Worm (Caenorhabditis elegans) whole organism, early embryonic: ENCODE data around the gene sra-8.

Experiments used
- B0310.2 ChIP-seq: sonication (generic microtip); optimal IDR thresholded peaks from 2 replicates; lab custom pipeline; 2016; ENCODE audit warnings: mild to moderate bottlenecking, missing genetic modification characterization, missing compliant biosample characterization
- F13C5.2 ChIP-seq: sonication (generic microtip); optimal IDR thresholded peaks from 2 replicates; lab custom pipeline; 2017; ENCODE audit warnings: mild to moderate bottlenecking, missing genetic modification characterization, inconsistent platforms, missing compliant biosample characterization
- aly-1 ChIP-seq: sonication (generic microtip); optimal IDR thresholded peaks from 2 replicates; lab custom pipeline; 2016; ENCODE audit warnings: missing genetic modification characterization, missing compliant biosample characterization
- ama-1 ChIP-seq: fragments of 150-350 bp; optimal IDR thresholded peaks from 2 replicates; lab custom pipeline; 2014
- ceh-13 ChIP-seq: fragments of 200-800 bp; sonication (Bioruptor generic); optimal IDR thresholded peaks from 2 replicates; lab custom pipeline; 2018; ENCODE audit warnings: mild to moderate bottlenecking, missing genetic modification characterization, missing compliant biosample characterization
- ceh-36 ChIP-seq: sonication (generic microtip); optimal IDR thresholded peaks from 2 replicates; lab custom pipeline; 2016; ENCODE audit warnings: missing genetic modification characterization, inconsistent platforms, missing compliant biosample characterization
- ets-7 ChIP-seq: sonication (generic microtip); optimal IDR thresholded peaks from 2 replicates; lab custom pipeline; 2016; ENCODE audit warnings: missing genotype, missing genetic modification characterization, missing compliant biosample characterization
- flt-1 ChIP-seq: fragments of 200-800 bp; sonication (Bioruptor generic); IDR thresholded peaks from 2 replicates; pipeline ENCODE4 v1.3.6; 2022; ENCODE audit warnings: missing genetic modification characterization, missing compliant biosample characterization
- hmbx-1 ChIP-seq: sonication (generic microtip); optimal IDR thresholded peaks from 2 replicates; lab custom pipeline; 2016; ENCODE audit warnings: mild to moderate bottlenecking, missing genetic modification characterization, missing compliant biosample characterization
- hmg-4 ChIP-seq: fragments of 200-800 bp; sonication (Bioruptor generic); optimal IDR thresholded peaks from 2 replicates; lab custom pipeline; 2018; ENCODE audit warnings: mild to moderate bottlenecking, missing genetic modification characterization, missing compliant biosample characterization
- hnd-1 ChIP-seq: sonication (generic microtip); optimal IDR thresholded peaks from 2 replicates; lab custom pipeline; 2016; ENCODE audit warnings: missing genetic modification characterization, missing compliant biosample characterization
- pes-1 ChIP-seq: fragments of 200-800 bp; sonication (Bioruptor generic); IDR thresholded peaks from 2 replicates; pipeline ENCODE4 v1.3.6; 2022; ENCODE audit warnings: missing genetic modification reagents, missing genetic modification characterization, missing compliant biosample characterization
- scrt-1 ChIP-seq: fragments of 200-800 bp; sonication (Bioruptor generic); IDR thresholded peaks from 2 replicates; pipeline ENCODE4 v1.3.6; 2022; ENCODE audit warnings: missing genetic modification characterization, missing compliant biosample characterization
- sea-1 ChIP-seq: fragments of 200-800 bp; sonication (Bioruptor generic); conservative IDR thresholded peaks from 2 replicates; pipeline ENCODE4 v1.3.6; 2022; ENCODE audit warnings: missing genetic modification characterization, missing compliant biosample characterization
- tbx-11 ChIP-seq: fragments of 200-800 bp; sonication (Bioruptor generic); IDR thresholded peaks from 2 replicates; pipeline ENCODE4 v1.3.6; 2022; ENCODE audit warnings: missing genetic modification characterization, missing compliant biosample characterization
- tbx-37 ChIP-seq: fragments of 200-800 bp; sonication (Bioruptor generic); conservative IDR thresholded peaks from 2 replicates; pipeline ENCODE4 v1.3.6; 2022; ENCODE audit warnings: missing genetic modification reagents, missing genetic modification characterization, missing compliant biosample characterization
- tra-4 ChIP-seq: sonication (generic microtip); optimal IDR thresholded peaks from 2 replicates; lab custom pipeline; 2017; ENCODE audit warnings: missing genetic modification characterization, missing compliant biosample characterization

sra-8 gene

DNA sequence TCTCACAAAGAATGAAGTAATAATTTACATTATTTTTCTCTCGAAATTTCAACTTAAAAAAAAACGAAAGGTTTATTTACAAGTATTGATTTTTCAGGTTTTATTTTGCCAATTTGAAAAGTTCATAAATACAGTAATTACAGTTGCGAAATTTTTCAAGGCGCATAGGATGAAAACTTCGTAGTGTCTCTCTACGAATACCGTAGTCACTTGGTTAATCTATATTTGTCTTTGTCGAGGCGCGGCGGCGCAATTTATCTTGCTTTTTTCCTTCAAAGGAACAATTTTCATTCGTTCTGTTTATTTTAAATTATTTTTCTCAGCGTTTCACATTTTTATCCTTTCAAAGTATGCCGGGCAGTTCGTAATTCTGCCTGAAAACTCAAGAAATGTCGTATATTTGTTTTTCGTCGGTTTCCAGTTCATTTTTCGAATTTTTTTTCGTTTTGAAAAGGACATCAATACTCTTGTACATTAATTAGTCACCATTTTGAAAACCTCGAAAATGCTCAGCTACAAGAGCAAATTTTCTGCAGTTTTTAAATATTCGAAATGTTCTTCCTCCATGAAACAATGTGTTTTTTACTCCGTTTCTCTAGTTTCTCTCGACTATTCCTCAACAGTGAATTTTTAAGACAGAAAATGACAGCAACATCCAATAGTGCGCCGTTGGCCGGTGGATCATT is 13.8 kb upstream of the sra-8 start, which contains the start of gene mex-6:
TSS of gene mex-6 (plus strand) at position 636 of the 686 bp plus-strand sequence.
- TF ChIP-seq tra-4 (tag; lab: Kevin White, UChicago) (no peak), ceh-36 (tag; lab: Kevin White, UChicago) (no peak), aly-1 (no peak), F13C5.2 (tag; lab: Kevin White, UChicago) (no peak), scrt-1 (GFP tag; lab: Robert Waterston, UW) (no peak), sea-1 (GFP tag; lab: Robert Waterston, UW) (no peak), ama-1 (lab: Kevin White, UChicago) (no peak), pes-1 (GFP tag; lab: Robert Waterston, UW) (no peak), tbx-37 (GFP tag; lab: Robert Waterston, UW) (no peak), flt-1 (GFP tag; lab: Robert Waterston, UW) (no peak), hmbx-1 (tag; lab: Kevin White, UChicago) (no peak), hnd-1 (tag; lab: Kevin White, UChicago) (no peak), B0310.2 (tag; lab: Kevin White, UChicago) (no peak), ceh-13 (no peak), tbx-11 (no peak), ets-7 (no peak), hmg-4 (GFP tag; lab: Kevin White, UChicago) (no peak)

DNA sequence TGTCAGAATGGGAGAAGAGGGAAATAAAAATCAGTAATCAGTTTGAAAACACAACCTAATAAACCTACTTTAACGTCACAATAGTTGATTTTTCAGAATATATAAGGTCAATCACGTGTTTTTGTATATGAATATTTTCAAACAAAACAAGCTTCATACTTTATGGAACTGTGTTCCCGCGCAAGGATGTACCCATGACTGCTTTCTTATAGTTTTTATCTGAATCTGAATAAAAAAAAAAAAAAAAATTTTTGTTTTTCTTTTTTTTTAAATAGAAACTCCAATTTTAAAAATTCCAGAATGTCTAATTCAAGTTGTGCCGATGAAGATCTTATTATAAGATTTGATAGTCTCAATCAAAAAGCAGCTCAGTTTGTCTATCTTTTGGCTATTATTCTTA is 9.0 kb upstream of the sra-8 start, which contains the start of gene sra-2:
TSS of gene sra-2 (plus strand) at position 301 of the 400 bp plus-strand sequence.
- no peak for TF ChIP-seq tbx-37 (GFP tag; lab: Robert Waterston, UW)
- no peak for TF ChIP-seq F13C5.2 (tag; lab: Kevin White, UChicago)
- no peak for TF ChIP-seq aly-1
- no peak for TF ChIP-seq hmg-4 (GFP tag; lab: Kevin White, UChicago)
- TF ChIP-seq ets-7: no peak

DNA sequence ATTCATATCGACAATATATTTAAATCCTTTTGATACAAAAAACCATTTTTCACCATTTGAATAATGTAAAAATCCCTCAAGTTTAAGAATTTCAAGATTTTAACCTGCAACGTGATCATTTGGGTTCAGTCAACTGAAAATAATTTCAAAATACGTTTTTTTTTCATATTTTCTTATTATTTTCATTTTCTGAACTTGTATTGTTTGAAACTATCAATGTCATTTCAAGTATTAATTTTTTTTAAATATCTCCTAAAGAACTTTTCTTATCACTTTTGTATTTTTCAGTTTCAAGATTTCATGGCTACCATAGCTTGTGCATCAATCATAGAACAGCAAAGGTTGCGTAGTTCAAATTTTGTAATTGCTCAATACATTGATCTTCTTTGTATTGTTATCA is 5.5 kb upstream of the sra-8 start, which contains the start of gene sra-9:
TSS of gene sra-9 (plus strand) at position 301 of the 400 bp plus-strand sequence.
- TF ChIP-seq pes-1 (GFP tag; lab: Robert Waterston, UW): no peak
- no peak for TF ChIP-seq ceh-13
- no peak for TF ChIP-seq B0310.2 (tag; lab: Kevin White, UChicago)
- no peak for TF ChIP-seq aly-1
- TF ChIP-seq tbx-11: no peak
- TF ChIP-seq hnd-1 (tag; lab: Kevin White, UChicago): no peak
- no peak for TF ChIP-seq hmg-4 (GFP tag; lab: Kevin White, UChicago)
- no peak for TF ChIP-seq flt-1 (GFP tag; lab: Robert Waterston, UW)
- no peak for TF ChIP-seq hmbx-1 (tag; lab: Kevin White, UChicago)
- no peak for TF ChIP-seq sea-1 (GFP tag; lab: Robert Waterston, UW)
- no peak for TF ChIP-seq tra-4 (tag; lab: Kevin White, UChicago)
- no peak for TF ChIP-seq scrt-1 (GFP tag; lab: Robert Waterston, UW)

- TF ChIP-seq ets-7 (no peak), tbx-11 (no peak), F13C5.2 (tag; lab: Kevin White, UChicago) (no peak), hnd-1 (tag; lab: Kevin White, UChicago) (no peak), flt-1 (GFP tag; lab: Robert Waterston, UW) (no peak), sea-1 (GFP tag; lab: Robert Waterston, UW) (no peak), ama-1 (lab: Kevin White, UChicago) (no peak), pes-1 (GFP tag; lab: Robert Waterston, UW) (no peak), hmbx-1 (tag; lab: Kevin White, UChicago) (no peak), scrt-1 (GFP tag; lab: Robert Waterston, UW) (no peak), hmg-4 (GFP tag; lab: Kevin White, UChicago) (no peak), ceh-13 (no peak), aly-1 (no peak), B0310.2 (tag; lab: Kevin White, UChicago) (no peak), ceh-36 (tag; lab: Kevin White, UChicago) (no peak), tbx-37 (GFP tag; lab: Robert Waterston, UW) (no peak), tra-4 (tag; lab: Kevin White, UChicago) (no peak)
These were observed 3.2 kb downstream of the sra-8 start, which contains the start of gene sra-3 for ce11 chrII:9540723-9541122. Gene sra-3 (minus strand): TSS chrII:9540823.

- TF ChIP-seq sea-1 (GFP tag; lab: Robert Waterston, UW) (no peak), scrt-1 (GFP tag; lab: Robert Waterston, UW) (no peak), pes-1 (GFP tag; lab: Robert Waterston, UW) (no peak), ceh-13 (no peak)
These were observed 5.3 kb downstream of the sra-8 start, which contains the start of gene sra-4 for ce11 chrII:9542785-9543184. Gene sra-4 (minus strand): TSS chrII:9542885.

ce11 chrII:9544386-9544785 is 6.9 kb downstream of the sra-8 start, which contains the start of gene sra-7:
Gene sra-7 (plus strand): TSS chrII:9544686.
- TF ChIP-seq scrt-1 (GFP tag; lab: Robert Waterston, UW): no peak
- TF ChIP-seq ceh-36 (tag; lab: Kevin White, UChicago): no peak
- TF ChIP-seq pes-1 (GFP tag; lab: Robert Waterston, UW): no peak
- TF ChIP-seq aly-1: no peak
- TF ChIP-seq flt-1 (GFP tag; lab: Robert Waterston, UW): no peak
- TF ChIP-seq B0310.2 (tag; lab: Kevin White, UChicago): no peak
- TF ChIP-seq F13C5.2 (tag; lab: Kevin White, UChicago): no peak
- no peak for TF ChIP-seq tbx-11
- TF ChIP-seq hnd-1 (tag; lab: Kevin White, UChicago): no peak
- TF ChIP-seq sea-1 (GFP tag; lab: Robert Waterston, UW): no peak
- TF ChIP-seq ama-1 (lab: Kevin White, UChicago): no peak
- TF ChIP-seq ets-7: no peak
- no peak for TF ChIP-seq tra-4 (tag; lab: Kevin White, UChicago)
- no peak for TF ChIP-seq ceh-13
- no peak for TF ChIP-seq hmg-4 (GFP tag; lab: Kevin White, UChicago)
- no peak for TF ChIP-seq tbx-37 (GFP tag; lab: Robert Waterston, UW)
- TF ChIP-seq hmbx-1 (tag; lab: Kevin White, UChicago): no peak

- no peak for TF ChIP-seq tbx-11
- no peak for TF ChIP-seq ceh-13
- TF ChIP-seq aly-1: no peak
- no peak for TF ChIP-seq hmg-4 (GFP tag; lab: Kevin White, UChicago)
- TF ChIP-seq hnd-1 (tag; lab: Kevin White, UChicago): no peak
- TF ChIP-seq pes-1 (GFP tag; lab: Robert Waterston, UW): no peak
- TF ChIP-seq B0310.2 (tag; lab: Kevin White, UChicago): no peak
- TF ChIP-seq sea-1 (GFP tag; lab: Robert Waterston, UW): no peak
- no peak for TF ChIP-seq hmbx-1 (tag; lab: Kevin White, UChicago)
- no peak for TF ChIP-seq scrt-1 (GFP tag; lab: Robert Waterston, UW)
- no peak for TF ChIP-seq flt-1 (GFP tag; lab: Robert Waterston, UW)
- TF ChIP-seq ceh-36 (tag; lab: Kevin White, UChicago): no peak
- no peak for TF ChIP-seq ets-7
- no peak for TF ChIP-seq tra-4 (tag; lab: Kevin White, UChicago)
These were observed 13.2 kb downstream of the sra-8 start, which contains the start of gene sra-6 for ce11 chrII:9550718-9551117. Gene sra-6 (minus strand): TSS chrII:9550818.
